Worm (Caenorhabditis elegans) whole organism, young adult: ENCODE data around the gene ncam-1.

Source experiments
- C17E4.6 ChIP-seq: fragments of 200-800 bp; sonication (Bioruptor generic); IDR thresholded peaks from 2 replicates; pipeline ENCODE4 v1.3.6; 2022; ENCODE audit warnings: missing genetic modification reagents, missing genetic modification characterization, missing compliant biosample characterization
- D2030.7 ChIP-seq: fragments of 200-800 bp; sonication (Bioruptor generic); IDR thresholded peaks from 2 replicates; pipeline ENCODE4 v1.3.6; 2022; ENCODE audit warnings: missing genetic modification reagents, missing genetic modification characterization, missing compliant biosample characterization
- K12H6.12 ChIP-seq: fragments of 200-800 bp; sonication (Bioruptor generic); optimal IDR thresholded peaks from 2 replicates; lab custom pipeline; 2018; ENCODE audit warnings: mild to moderate bottlenecking, missing genetic modification characterization, missing compliant biosample characterization
- T07F8.4 ChIP-seq: sonication (generic microtip); optimal IDR thresholded peaks from 2 replicates; lab custom pipeline; 2016; ENCODE audit warnings: mild to moderate bottlenecking, missing genetic modification characterization, moderate library complexity, missing compliant biosample characterization
- aptf-2 ChIP-seq: fragments of 200-800 bp; sonication (Bioruptor generic); conservative IDR thresholded peaks from 2 replicates; pipeline ENCODE4 v1.3.6; 2022; ENCODE audit warnings: missing genetic modification reagents, missing genetic modification characterization, missing compliant biosample characterization
- ceh-27 ChIP-seq: fragments of 200-800 bp; sonication (Bioruptor generic); optimal IDR thresholded peaks from 2 replicates; lab custom pipeline; 2018; ENCODE audit warnings: mild to moderate bottlenecking, missing genetic modification characterization, moderate library complexity, missing compliant biosample characterization
- ceh-58 ChIP-seq: fragments of 200-800 bp; sonication (Bioruptor generic); IDR thresholded peaks from 2 replicates; pipeline ENCODE4 v1.3.6; 2022; ENCODE audit warnings: missing genetic modification characterization, missing compliant biosample characterization
- egrh-3 ChIP-seq: fragments of 200-800 bp; sonication (Bioruptor generic); IDR thresholded peaks from 2 replicates; pipeline ENCODE4 v1.3.6; 2022; ENCODE audit warnings: missing genetic modification reagents, missing genetic modification characterization, missing compliant biosample characterization
- fkh-3 ChIP-seq: sonication (generic microtip); optimal IDR thresholded peaks from 2 replicates; lab custom pipeline; 2016; ENCODE audit warnings: mild to moderate bottlenecking, missing genetic modification characterization, missing compliant biosample characterization
- gei-17 ChIP-seq: fragments of 200-800 bp; sonication (Bioruptor generic); optimal IDR thresholded peaks from 2 replicates; lab custom pipeline; 2018; ENCODE audit warnings: mild to moderate bottlenecking, missing genetic modification characterization, missing compliant biosample characterization
- madf-8 ChIP-seq: fragments of 200-800 bp; sonication (Bioruptor generic); conservative IDR thresholded peaks from 2 replicates; pipeline ENCODE4 v1.3.6; 2022; ENCODE audit warnings: missing genetic modification reagents, missing genetic modification characterization, missing compliant biosample characterization
- mes-4 ChIP-seq: sonication (generic microtip); optimal IDR thresholded peaks from 2 replicates; lab custom pipeline; 2016; ENCODE audit warnings: missing genotype, missing genetic modification characterization, missing compliant biosample characterization
- mxl-1 ChIP-seq: sonication (generic microtip); optimal IDR thresholded peaks from 2 replicates; lab custom pipeline; 2016; ENCODE audit warnings: missing genetic modification characterization, missing compliant biosample characterization
- snpc-3.4 ChIP-seq: sonication (generic microtip); optimal IDR thresholded peaks from 2 replicates; lab custom pipeline; 2017; ENCODE audit warnings: missing genetic modification characterization, mild to moderate bottlenecking, missing compliant biosample characterization, antibody characterized with exemption, moderate library complexity, missing genotype, missing genetic modification reagents
- tlf-1 ChIP-seq: fragments of 200-800 bp; sonication (Bioruptor generic); optimal IDR thresholded peaks from 2 replicates; lab custom pipeline; 2018; ENCODE audit warnings: mild to moderate bottlenecking, missing genetic modification characterization, missing compliant biosample characterization
- ztf-18 ChIP-seq: sonication (generic microtip); optimal IDR thresholded peaks from 2 replicates; lab custom pipeline; 2016; ENCODE audit warnings: missing genotype, mild to moderate bottlenecking, missing genetic modification characterization, missing compliant biosample characterization
- ztf-26 ChIP-seq: sonication (generic microtip); optimal IDR thresholded peaks from 2 replicates; lab custom pipeline; 2017; ENCODE audit warnings: missing genetic modification characterization, missing compliant biosample characterization
- ztf-3 ChIP-seq: fragments of 200-800 bp; sonication (Bioruptor generic); optimal IDR thresholded peaks from 2 replicates; lab custom pipeline; 2018; ENCODE audit warnings: mild to moderate bottlenecking, missing genetic modification characterization, missing compliant biosample characterization

ncam-1 gene

ce11 chrX:729062-729461, 37.3 kb downstream of the ncam-1 start:
- TF ChIP-seq C17E4.6 (GFP tag; lab: Robert Waterston, UW): no peak
- TF ChIP-seq snpc-3.4 (tag; lab: Kevin White, UChicago): no peak
- no peak for TF ChIP-seq K12H6.12 (tag; lab: Kevin White, UChicago)
- no peak for TF ChIP-seq fkh-3 (tag; lab: Kevin White, UChicago)
- no peak for TF ChIP-seq gei-17 (GFP tag; lab: Kevin White, UChicago)
- no peak for TF ChIP-seq aptf-2
- no peak for TF ChIP-seq D2030.7 (GFP tag; lab: Robert Waterston, UW)

- TF ChIP-seq ztf-18 (tag; lab: Kevin White, UChicago) (no peak), ztf-3 (GFP tag; lab: Kevin White, UChicago) (no peak), mxl-1 (tag; lab: Kevin White, UChicago) (no peak), ztf-26 (no peak), madf-8 (GFP tag; lab: Robert Waterston, UW) (no peak), egrh-3 (GFP tag; lab: Robert Waterston, UW) (no peak), ceh-27 (GFP tag; lab: Kevin White, UChicago) (no peak)
These were observed 43.9 kb downstream of the ncam-1 start, which contains the start of gene npr-19 for ce11 chrX:735572-735971. TSS of gene npr-19 (minus strand) at chrX:735672.

- TF ChIP-seq T07F8.4 (tag; lab: Kevin White, UChicago): no peak
- no peak for TF ChIP-seq mes-4 (tag; lab: Kevin White, UChicago)
- no peak for TF ChIP-seq ceh-58 (GFP tag; lab: Robert Waterston, UW)
- no peak for TF ChIP-seq tlf-1 (GFP tag; lab: Kevin White, UChicago)
These were observed 45.3 kb downstream of the ncam-1 start for ce11 chrX:736989-737388.

ce11 chrX:748319-748718, 56.6 kb downstream of the ncam-1 start:
- TF ChIP-seq aptf-2 (no peak), egrh-3 (GFP tag; lab: Robert Waterston, UW) (no peak)
